Worm (Caenorhabditis elegans) whole organism, late embryonic: Measurements from ENCODE around the gene dmsr-4.

Experiments used
- F13H6.1 ChIP-seq: sonication (generic microtip); optimal IDR thresholded peaks from 2 replicates; lab custom pipeline; 2016; ENCODE audit warnings: missing genetic modification characterization, missing compliant biosample characterization
- K02D7.2 ChIP-seq: sonication (generic microtip); optimal IDR thresholded peaks from 2 replicates; lab custom pipeline; 2017; ENCODE audit warnings: mild to moderate bottlenecking, missing genetic modification characterization, missing compliant biosample characterization
- ama-1 ChIP-seq: fragments of 150-350 bp; optimal IDR thresholded peaks from 2 replicates; lab custom pipeline; 2014
- ceh-9 ChIP-seq: sonication (generic microtip); optimal IDR thresholded peaks from 2 replicates; lab custom pipeline; 2016; ENCODE audit warnings: mild to moderate bottlenecking, missing genetic modification characterization, inconsistent platforms, missing compliant biosample characterization
- dve-1 ChIP-seq: sonication (generic microtip); optimal IDR thresholded peaks from 2 replicates; lab custom pipeline; 2017; ENCODE audit warnings: antibody characterized with exemption, mild to moderate bottlenecking, missing genetic modification characterization, missing compliant biosample characterization
- hlh-15 ChIP-seq: sonication (generic microtip); optimal IDR thresholded peaks from 2 replicates; lab custom pipeline; 2016; ENCODE audit warnings: missing genetic modification characterization, missing compliant biosample characterization
- hlh-6 ChIP-seq: sonication (generic microtip); optimal IDR thresholded peaks from 2 replicates; lab custom pipeline; 2016; ENCODE audit warnings: missing genotype, missing genetic modification characterization, missing compliant biosample characterization
- hlh-8 ChIP-seq: sonication (generic microtip); optimal IDR thresholded peaks from 2 replicates; lab custom pipeline; 2016; ENCODE audit warnings: missing genotype, missing genetic modification characterization, missing compliant biosample characterization
- nhr-11 ChIP-seq: fragments of 150-350 bp; optimal IDR thresholded peaks from 2 replicates; lab custom pipeline; 2014; ENCODE audit warnings: missing biosample characterization, missing genetic modification characterization
- pha-4 ChIP-seq: fragments of 150-350 bp; optimal IDR thresholded peaks from 2 replicates; lab custom pipeline; 2018; ENCODE audit warnings: missing biosample characterization, missing genetic modification reagents, missing genetic modification characterization
- ref-2 ChIP-seq: sonication (generic microtip); optimal IDR thresholded peaks from 2 replicates; lab custom pipeline; 2016; ENCODE audit warnings: missing genetic modification characterization, missing compliant biosample characterization
- ztf-16 ChIP-seq: sonication (generic microtip); optimal IDR thresholded peaks from 2 replicates; lab custom pipeline; 2017; ENCODE audit warnings: missing genetic modification characterization, missing compliant biosample characterization

- TF ChIP-seq ztf-16 (tag; lab: Kevin White, UChicago) (no peak), pha-4 (tag; lab: Kevin White, UChicago) (no peak), ref-2 (tag; lab: Kevin White, UChicago) (no peak), dve-1 (tag; lab: Kevin White, UChicago) (no peak), hlh-15 (no peak), nhr-11 (tag; lab: Kevin White, UChicago) (no peak), hlh-6 (tag; lab: Kevin White, UChicago) (no peak), F13H6.1 (tag; lab: Kevin White, UChicago) (no peak), hlh-8 (no peak), ama-1 (lab: Kevin White, UChicago) (no peak), ceh-9 (tag; lab: Kevin White, UChicago) (no peak), K02D7.2 (tag; lab: Kevin White, UChicago) (no peak)
Measured at ce11 chrII:340224-340623, 16.6 kb downstream of the dmsr-4 start, which contains the start of gene clc-31.
